Fruit fly (Drosophila melanogaster): Measurements from ENCODE around the gene CG17906.

Gene CG17906

dm6 chr2L:8993650-8994441 is at the start of gene CG17906:
CG17906 (plus strand) TSS chr2L:8994391.
- TF ChIP-seq insv (optimal IDR thresholded peaks at IDR 0.05) (no peak), Sin3A (optimal IDR thresholded peaks at IDR 0.05) (no peak)

- TF ChIP-seq ttk (optimal IDR thresholded peaks at IDR 0.05): no peak
- no peak for TF ChIP-seq Sin3A (optimal IDR thresholded peaks at IDR 0.05)
- no peak for TF ChIP-seq h (optimal IDR thresholded peaks at IDR 0.05)
- TF ChIP-seq insv (optimal IDR thresholded peaks at IDR 0.05): no peak
- TF ChIP-seq Myc (optimal IDR thresholded peaks at IDR 0.05): no peak
- TF ChIP-seq psq (optimal IDR thresholded peaks at IDR 0.05): no peak
Observed at dm6 chr2L:8946718-8947316, 47.4 kb upstream of the CG17906 start, which contains the start of gene CG46397. CG46397 (plus strand) TSS chr2L:8947266.

- TF ChIP-seq Myc (optimal IDR thresholded peaks at IDR 0.05): no peak
Observed at dm6 chr2L:8947989-8948388, 46.2 kb upstream of the CG17906 start.

- TF ChIP-seq psq (optimal IDR thresholded peaks at IDR 0.05) (no peak), insv (optimal IDR thresholded peaks at IDR 0.05) (no peak), ttk (optimal IDR thresholded peaks at IDR 0.05) (no peak), Myc (optimal IDR thresholded peaks at IDR 0.05) (no peak), Sin3A (optimal IDR thresholded peaks at IDR 0.05) (no peak), h (optimal IDR thresholded peaks at IDR 0.05) (no peak)
Observed at dm6 chr2L:8948650-8949049, 45.5 kb upstream of the CG17906 start.

- TF ChIP-seq psq (optimal IDR thresholded peaks at IDR 0.05): no peak
Observed at dm6 chr2L:8949919-8950722, 44.1 kb upstream of the CG17906 start.

dm6 chr2L:8951184-8951934 is 42.8 kb upstream of the CG17906 start, which contains the start of gene C1GalTA:
C1GalTA (minus strand) TSS chr2L:8951216.
- TF ChIP-seq h (optimal IDR thresholded peaks at IDR 0.05): no peak
- TF ChIP-seq psq (optimal IDR thresholded peaks at IDR 0.05): no peak
- TF ChIP-seq Sin3A (optimal IDR thresholded peaks at IDR 0.05): no peak
- TF ChIP-seq Myc (optimal IDR thresholded peaks at IDR 0.05): no peak
- no peak for TF ChIP-seq ttk (optimal IDR thresholded peaks at IDR 0.05)
- TF ChIP-seq insv (optimal IDR thresholded peaks at IDR 0.05): no peak

- TF ChIP-seq Sin3A (optimal IDR thresholded peaks at IDR 0.05): no peak
- no peak for TF ChIP-seq Myc (optimal IDR thresholded peaks at IDR 0.05)
- TF ChIP-seq ttk (optimal IDR thresholded peaks at IDR 0.05): no peak
- TF ChIP-seq psq (optimal IDR thresholded peaks at IDR 0.05): no peak
Observed at dm6 chr2L:8952194-8953037, 41.8 kb upstream of the CG17906 start.

- TF ChIP-seq h (optimal IDR thresholded peaks at IDR 0.05) (no peak), ttk (optimal IDR thresholded peaks at IDR 0.05) (no peak), Sin3A (optimal IDR thresholded peaks at IDR 0.05) (no peak), psq (optimal IDR thresholded peaks at IDR 0.05) (no peak), insv (optimal IDR thresholded peaks at IDR 0.05) (no peak), Myc (optimal IDR thresholded peaks at IDR 0.05) (no peak)
Observed at dm6 chr2L:8955597-8956335, 38.4 kb upstream of the CG17906 start.

- TF ChIP-seq Myc (optimal IDR thresholded peaks at IDR 0.05) (no peak), insv (optimal IDR thresholded peaks at IDR 0.05) (no peak), ttk (optimal IDR thresholded peaks at IDR 0.05) (no peak), Sin3A (optimal IDR thresholded peaks at IDR 0.05) (no peak), h (optimal IDR thresholded peaks at IDR 0.05) (no peak)
Observed at dm6 chr2L:8956336-8956726, 37.9 kb upstream of the CG17906 start.

- TF ChIP-seq psq (optimal IDR thresholded peaks at IDR 0.05): no peak
- no peak for TF ChIP-seq h (optimal IDR thresholded peaks at IDR 0.05)
- no peak for TF ChIP-seq insv (optimal IDR thresholded peaks at IDR 0.05)
- TF ChIP-seq Sin3A (optimal IDR thresholded peaks at IDR 0.05): no peak
- no peak for TF ChIP-seq Myc (optimal IDR thresholded peaks at IDR 0.05)
- TF ChIP-seq ttk (optimal IDR thresholded peaks at IDR 0.05): no peak
Observed at dm6 chr2L:8957152-8957551, 37.0 kb upstream of the CG17906 start.

dm6 chr2L:8958046-8958497 is 36.1 kb upstream of the CG17906 start:
- no peak for TF ChIP-seq insv (optimal IDR thresholded peaks at IDR 0.05)
- no peak for TF ChIP-seq Sin3A (optimal IDR thresholded peaks at IDR 0.05)
- no peak for TF ChIP-seq psq (optimal IDR thresholded peaks at IDR 0.05)
- TF ChIP-seq h (optimal IDR thresholded peaks at IDR 0.05): no peak
- no peak for TF ChIP-seq ttk (optimal IDR thresholded peaks at IDR 0.05)
- TF ChIP-seq Myc (optimal IDR thresholded peaks at IDR 0.05): no peak

Measured in Kc167 (cell line).